Worm (Caenorhabditis elegans) whole organism, mixed stage, embryonic: ENCODE measurements around the gene ncx-9.

Experiments
- blmp-1 ChIP-seq: fragments of 150-350 bp; optimal IDR thresholded peaks from 2 replicates; lab custom pipeline; 2014; ENCODE audit warnings: missing biosample characterization, missing genetic modification characterization
- elt-1 ChIP-seq: sonication (generic microtip); optimal IDR thresholded peaks from 2 replicates; lab custom pipeline; 2017; ENCODE audit warnings: missing genetic modification characterization, mild to moderate bottlenecking, missing compliant biosample characterization, antibody characterized with exemption, moderate library complexity, borderline replicate concordance; ENCODE audit not compliant: insufficient read depth
- elt-3 ChIP-seq: fragments of 150-350 bp; optimal IDR thresholded peaks from 2 replicates; lab custom pipeline; 2014; ENCODE audit warnings: missing biosample characterization, missing genetic modification characterization
- lin-32 ChIP-seq: fragments of 200-800 bp; sonication (Bioruptor generic); optimal IDR thresholded peaks from 2 replicates; lab custom pipeline; 2018; ENCODE audit warnings: mild to moderate bottlenecking, missing genetic modification characterization, missing compliant biosample characterization
- nhr-237 ChIP-seq: fragments of 150-350 bp; optimal IDR thresholded peaks from 2 replicates; lab custom pipeline; 2014; ENCODE audit warnings: missing biosample characterization, missing genetic modification characterization
- unc-39 ChIP-seq: fragments of 150-350 bp; optimal IDR thresholded peaks from 2 replicates; lab custom pipeline; 2014; ENCODE audit warnings: missing biosample characterization, missing genetic modification characterization

- no peak for TF ChIP-seq nhr-237
- no peak for TF ChIP-seq elt-3 (tag; lab: Kevin White, UChicago)
- no peak for TF ChIP-seq blmp-1 (tag; lab: Kevin White, UChicago)
- TF ChIP-seq elt-1 (tag; lab: Kevin White, UChicago): no peak
- no peak for TF ChIP-seq unc-39
- TF ChIP-seq lin-32 (GFP tag; lab: Kevin White, UChicago): no peak
Observed at ce11 chrV:4995155-4995554, at the start of gene ncx-9.
